Worm (Caenorhabditis elegans) whole organism, mixed stage, embryonic: Measurements from ENCODE around the gene rilp-1.
A peak's percentile ranks its signal among the peaks of the same experiment; 100 is the strongest.

ENCODE experiments used
- M03D4.4 ChIP-seq: sonication (generic microtip); optimal IDR thresholded peaks from 2 replicates; lab custom pipeline; 2017; ENCODE audit warnings: mild to moderate bottlenecking, missing genetic modification characterization, missing compliant biosample characterization
- bed-3 ChIP-seq: fragments of 200-800 bp; sonication (Bioruptor generic); optimal IDR thresholded peaks from 3 replicates; lab custom pipeline; 2018; ENCODE audit warnings: mild to moderate bottlenecking, missing genetic modification characterization, moderate library complexity, missing compliant biosample characterization
- blmp-1 ChIP-seq: fragments of 150-350 bp; optimal IDR thresholded peaks from 2 replicates; lab custom pipeline; 2014; ENCODE audit warnings: missing biosample characterization, missing genetic modification characterization
- ceh-39 ChIP-seq: fragments of 150-350 bp; optimal IDR thresholded peaks from 2 replicates; lab custom pipeline; 2014; ENCODE audit warnings: missing biosample characterization, missing genetic modification characterization
- ceh-43 ChIP-seq: fragments of 200-800 bp; sonication (Bioruptor generic); optimal IDR thresholded peaks from 2 replicates; lab custom pipeline; 2018; ENCODE audit warnings: mild to moderate bottlenecking, missing genetic modification characterization, moderate library complexity, missing compliant biosample characterization
- ceh-83 ChIP-seq: fragments of 200-800 bp; sonication (Bioruptor generic); optimal IDR thresholded peaks from 2 replicates; lab custom pipeline; 2018; ENCODE audit warnings: mild to moderate bottlenecking, missing genetic modification characterization, missing compliant biosample characterization
- ces-1 ChIP-seq: fragments of 150-350 bp; optimal IDR thresholded peaks from 2 replicates; lab custom pipeline; 2014; ENCODE audit warnings: missing biosample characterization, missing genetic modification reagents, missing genetic modification characterization
- cnd-1 ChIP-seq: fragments of 200-800 bp; sonication (Bioruptor generic); optimal IDR thresholded peaks from 2 replicates; lab custom pipeline; 2018; ENCODE audit warnings: mild to moderate bottlenecking, missing genetic modification characterization, missing compliant biosample characterization
- drap-1 ChIP-seq: fragments of 200-800 bp; sonication (Bioruptor generic); optimal IDR thresholded peaks from 3 replicates; lab custom pipeline; 2018; ENCODE audit warnings: mild to moderate bottlenecking, missing genetic modification characterization, missing compliant biosample characterization
- elt-1 ChIP-seq: sonication (generic microtip); optimal IDR thresholded peaks from 2 replicates; lab custom pipeline; 2017; ENCODE audit warnings: missing genetic modification characterization, mild to moderate bottlenecking, missing compliant biosample characterization, antibody characterized with exemption, moderate library complexity, borderline replicate concordance; ENCODE audit not compliant: insufficient read depth
- elt-3 ChIP-seq: fragments of 150-350 bp; optimal IDR thresholded peaks from 2 replicates; lab custom pipeline; 2014; ENCODE audit warnings: missing biosample characterization, missing genetic modification characterization
- flh-1 ChIP-seq: fragments of 200-800 bp; sonication (Bioruptor generic); optimal IDR thresholded peaks from 2 replicates; lab custom pipeline; 2018; ENCODE audit warnings: mild to moderate bottlenecking, missing genetic modification characterization, moderate library complexity, missing compliant biosample characterization
- ham-2 ChIP-seq: fragments of 200-800 bp; sonication (Bioruptor generic); optimal IDR thresholded peaks from 2 replicates; lab custom pipeline; 2018; ENCODE audit warnings: mild to moderate bottlenecking, missing genetic modification characterization, missing compliant biosample characterization
- hlh-1 ChIP-seq: fragments of 150-350 bp; optimal IDR thresholded peaks from 2 replicates; lab custom pipeline; 2014; ENCODE audit warnings: missing biosample characterization, missing genetic modification reagents, missing genetic modification characterization
- lin-13 ChIP-seq: fragments of 150-350 bp; optimal IDR thresholded peaks from 2 replicates; lab custom pipeline; 2014; ENCODE audit warnings: missing biosample characterization, missing genetic modification characterization
- lin-32 ChIP-seq: fragments of 200-800 bp; sonication (Bioruptor generic); optimal IDR thresholded peaks from 2 replicates; lab custom pipeline; 2018; ENCODE audit warnings: mild to moderate bottlenecking, missing genetic modification characterization, missing compliant biosample characterization
- lsy-2 ChIP-seq: fragments of 150-350 bp; optimal IDR thresholded peaks from 2 replicates; lab custom pipeline; 2014; ENCODE audit warnings: missing biosample characterization, missing genetic modification characterization
- mab-5 ChIP-seq: fragments of 150-350 bp; optimal IDR thresholded peaks from 2 replicates; lab custom pipeline; 2014; ENCODE audit warnings: missing biosample characterization, missing genetic modification characterization
- mep-1 ChIP-seq: fragments of 150-350 bp; optimal IDR thresholded peaks from 2 replicates; lab custom pipeline; 2017; ENCODE audit warnings: missing biosample characterization, missing genetic modification reagents, missing genetic modification characterization, inconsistent platforms
- mls-2 ChIP-seq: sonication (generic microtip); optimal IDR thresholded peaks from 2 replicates; lab custom pipeline; 2016; ENCODE audit warnings: mild to moderate bottlenecking, missing genetic modification characterization, moderate library complexity, missing compliant biosample characterization
- nhr-12 ChIP-seq: fragments of 150-350 bp; optimal IDR thresholded peaks from 2 replicates; lab custom pipeline; 2014; ENCODE audit warnings: missing biosample characterization, missing genetic modification characterization
- nhr-2 ChIP-seq: fragments of 150-350 bp; optimal IDR thresholded peaks from 2 replicates; lab custom pipeline; 2014; ENCODE audit warnings: missing biosample characterization, missing genetic modification characterization
- nhr-237 ChIP-seq: fragments of 150-350 bp; optimal IDR thresholded peaks from 2 replicates; lab custom pipeline; 2014; ENCODE audit warnings: missing biosample characterization, missing genetic modification characterization
- nhr-28 ChIP-seq: fragments of 150-350 bp; optimal IDR thresholded peaks from 2 replicates; lab custom pipeline; 2014; ENCODE audit warnings: missing biosample characterization, missing genetic modification characterization
- nhr-76 ChIP-seq: sonication (generic microtip); optimal IDR thresholded peaks from 2 replicates; lab custom pipeline; 2017; ENCODE audit warnings: missing biosample characterization, missing genetic modification characterization
- pha-4 ChIP-seq: fragments of 150-350 bp; optimal IDR thresholded peaks from 2 replicates; lab custom pipeline; 2018; ENCODE audit warnings: missing biosample characterization, missing genetic modification reagents, missing genetic modification characterization
- snpc-4 ChIP-seq: fragments of 150-350 bp; optimal IDR thresholded peaks from 2 replicates; lab custom pipeline; 2014; ENCODE audit warnings: missing biosample characterization, missing genetic modification characterization
- sptf-1 ChIP-seq: sonication (generic microtip); optimal IDR thresholded peaks from 2 replicates; lab custom pipeline; 2017; ENCODE audit warnings: mild to moderate bottlenecking, missing genetic modification characterization, moderate library complexity, missing compliant biosample characterization
- tbx-8 ChIP-seq: fragments of 200-800 bp; sonication (Bioruptor generic); optimal IDR thresholded peaks from 2 replicates; lab custom pipeline; 2018; ENCODE audit warnings: mild to moderate bottlenecking, missing genetic modification characterization, moderate library complexity, missing compliant biosample characterization
- unc-120 ChIP-seq: sonication (generic microtip); optimal IDR thresholded peaks from 2 replicates; lab custom pipeline; 2017; ENCODE audit warnings: missing genetic modification characterization, missing compliant biosample characterization; ENCODE audit not compliant: poor library complexity, severe bottlenecking
- unc-39 ChIP-seq: fragments of 150-350 bp; optimal IDR thresholded peaks from 2 replicates; lab custom pipeline; 2014; ENCODE audit warnings: missing biosample characterization, missing genetic modification characterization
- unc-62 ChIP-seq: fragments of 150-350 bp; optimal IDR thresholded peaks from 2 replicates; lab custom pipeline; 2014; ENCODE audit warnings: missing biosample characterization, missing genetic modification reagents, missing genetic modification characterization
- zip-8 ChIP-seq: fragments of 150-350 bp; optimal IDR thresholded peaks from 2 replicates; lab custom pipeline; 2014; ENCODE audit warnings: missing biosample characterization, missing genetic modification characterization
- ztf-11 ChIP-seq: fragments of 150-350 bp; optimal IDR thresholded peaks from 2 replicates; lab custom pipeline; 2014; ENCODE audit warnings: missing biosample characterization, missing genetic modification characterization

The rilp-1 gene

DNA sequence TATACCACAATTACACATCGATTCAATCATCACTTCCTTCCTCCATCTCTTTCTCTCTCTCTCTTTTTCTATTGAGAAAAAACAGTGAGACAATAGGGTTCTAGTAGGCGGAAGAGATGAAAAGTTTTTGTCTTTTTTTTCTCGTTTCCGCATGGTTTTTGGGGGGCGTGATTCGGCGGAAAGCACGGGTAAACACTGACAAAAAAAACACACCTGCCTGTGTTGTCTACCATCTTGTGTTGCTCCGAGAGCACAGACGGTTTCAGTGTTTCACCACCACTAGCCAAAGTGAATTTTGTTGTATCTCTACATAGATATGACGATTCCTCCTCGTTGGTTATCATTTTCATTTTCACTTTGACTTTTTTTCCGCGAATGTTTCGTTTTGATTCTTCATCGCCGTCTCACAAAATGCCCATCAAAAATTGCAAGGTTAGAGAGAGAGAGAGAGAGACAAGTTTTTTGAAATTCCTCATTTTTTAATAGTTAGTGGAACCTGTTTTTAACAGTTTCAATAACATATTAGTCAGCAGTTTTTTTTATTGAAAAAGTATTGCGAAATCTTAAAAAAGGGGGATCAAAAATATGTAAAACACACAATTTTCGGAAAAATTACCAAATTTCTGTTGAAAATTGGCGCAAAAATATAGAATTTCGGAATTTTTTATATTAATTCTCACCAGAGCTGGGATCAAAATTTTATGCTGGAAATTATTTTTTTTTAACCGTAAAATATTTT lies 1.5 kb downstream of the rilp-1 start:
- TF ChIP-seq ztf-11 (tag; lab: Kevin White, UChicago), result no peak
- TF ChIP-seq nhr-12 (tag; lab: Kevin White, UChicago), result no peak
- no peak for TF ChIP-seq mls-2 (tag; lab: Kevin White, UChicago)
- TF ChIP-seq nhr-237 (tag; lab: Kevin White, UChicago), result peak; percentile 7
- TF ChIP-seq ceh-83 (GFP tag; lab: Kevin White, UChicago), result no peak

DNA sequence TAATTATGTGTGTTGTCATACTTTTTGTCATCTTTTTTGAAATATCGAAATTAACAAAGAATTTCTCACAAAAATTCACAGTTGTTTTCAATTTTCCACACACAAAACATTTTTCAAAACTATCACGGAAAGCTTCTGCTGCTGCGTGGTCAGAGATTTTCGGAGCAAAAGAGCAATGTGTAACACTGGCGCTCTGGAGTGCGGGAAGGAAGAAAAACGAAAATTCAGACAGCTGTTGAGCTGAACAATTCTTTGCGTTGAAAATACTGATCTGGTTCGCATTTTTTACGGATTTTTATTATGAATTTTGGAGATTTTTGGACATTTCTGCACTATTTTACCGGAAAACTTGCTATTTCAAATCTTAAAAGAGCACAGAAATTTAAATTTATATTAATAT lies 7.7 kb downstream of the rilp-1 start:
- TF ChIP-seq unc-39 (tag; lab: Kevin White, UChicago), result no peak
- TF ChIP-seq hlh-1 (tag; lab: Kevin White, UChicago), result peak; percentile 90
- no peak for TF ChIP-seq ceh-39 (tag; lab: Kevin White, UChicago)
- no peak for TF ChIP-seq blmp-1 (tag; lab: Kevin White, UChicago)

DNA sequence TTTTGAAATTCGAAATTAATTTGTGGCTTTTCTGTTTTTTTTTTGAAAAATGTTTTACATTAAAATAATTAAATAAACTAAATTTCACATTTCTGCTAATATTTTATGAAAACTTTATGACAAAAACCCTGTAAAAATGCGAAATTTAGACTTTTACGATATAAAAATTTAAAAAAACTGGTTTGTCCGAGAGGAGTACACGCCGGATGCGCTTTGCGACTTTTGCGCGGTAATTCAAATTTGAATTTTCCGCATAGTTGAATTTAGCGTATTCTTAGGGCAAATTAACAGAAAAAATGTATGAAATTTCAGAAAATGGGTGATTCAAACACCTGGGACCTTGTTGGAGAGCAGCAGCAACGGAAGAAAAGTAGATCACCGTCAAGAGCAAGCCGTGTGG lies 8.1 kb downstream of the rilp-1 start, which contains the start of gene unc-93:
Gene unc-93 (plus strand): TSS at position 301 of the 400 bp plus-strand sequence.
- TF ChIP-seq ceh-39 (tag; lab: Kevin White, UChicago), result no peak
- TF ChIP-seq mep-1, result no peak
- no peak for TF ChIP-seq nhr-28 (tag; lab: Kevin White, UChicago)
- TF ChIP-seq elt-1 (tag; lab: Kevin White, UChicago), result no peak
- no peak for TF ChIP-seq ztf-11 (tag; lab: Kevin White, UChicago)
- TF ChIP-seq lin-32 (GFP tag; lab: Kevin White, UChicago), result no peak
- TF ChIP-seq tbx-8, result no peak
- no peak for TF ChIP-seq zip-8 (tag; lab: Kevin White, UChicago)
- TF ChIP-seq nhr-2 (tag; lab: Kevin White, UChicago), result no peak
- no peak for TF ChIP-seq lsy-2 (tag; lab: Kevin White, UChicago)
- TF ChIP-seq unc-62, result no peak
- no peak for TF ChIP-seq elt-3 (tag; lab: Kevin White, UChicago)
- no peak for TF ChIP-seq cnd-1 (tag; lab: Kevin White, UChicago)
- TF ChIP-seq hlh-1 (tag; lab: Kevin White, UChicago), result no peak
- no peak for TF ChIP-seq mls-2 (tag; lab: Kevin White, UChicago)
- TF ChIP-seq drap-1 (GFP tag; lab: Kevin White, UChicago), result no peak
- no peak for TF ChIP-seq ham-2 (GFP tag; lab: Kevin White, UChicago)
- no peak for TF ChIP-seq ces-1 (GFP tag; lab: Kevin White, UChicago)

DNA sequence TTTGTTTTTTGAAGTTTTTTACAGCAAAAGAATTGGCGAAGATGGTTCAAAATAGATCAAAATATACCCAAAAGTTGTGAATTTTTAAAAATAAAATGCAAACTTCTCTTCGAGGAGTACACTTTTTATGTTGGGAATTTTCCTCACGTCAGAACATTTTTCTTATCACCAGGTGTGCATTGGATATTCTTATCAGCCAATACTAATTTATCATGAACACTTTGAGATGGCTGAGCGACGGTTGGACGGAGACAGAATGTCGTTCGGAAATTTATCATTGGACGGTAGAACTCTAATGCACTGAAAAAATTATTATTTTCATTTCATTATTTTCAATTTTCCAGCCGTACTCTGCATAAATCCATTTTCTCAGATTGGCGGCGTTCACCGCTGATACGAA lies 13.4 kb downstream of the rilp-1 start:
- TF ChIP-seq blmp-1 (tag; lab: Kevin White, UChicago) (no peak), ceh-83 (GFP tag; lab: Kevin White, UChicago) (no peak), ztf-11 (tag; lab: Kevin White, UChicago) (no peak), nhr-76 (no peak)

DNA sequence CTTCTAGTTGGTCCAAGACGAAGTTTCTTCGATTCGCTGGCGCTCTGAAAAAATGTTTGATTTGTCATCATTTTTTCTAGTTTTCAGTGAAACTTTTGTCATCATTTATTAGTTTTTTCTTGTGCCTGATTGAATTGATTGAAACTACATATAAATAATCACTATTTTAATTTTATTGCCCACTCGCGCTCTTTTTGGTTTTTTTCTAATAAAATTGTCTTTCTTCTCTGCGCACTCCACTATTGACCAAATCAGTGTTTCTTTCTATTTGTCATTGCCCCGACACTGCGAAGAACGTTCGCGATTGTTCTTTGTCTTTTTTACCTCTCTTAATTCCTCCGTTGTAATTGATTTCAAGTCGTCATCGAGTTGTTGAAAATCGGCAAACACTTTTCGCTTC lies 14.3 kb downstream of the rilp-1 start:
- no peak for TF ChIP-seq ces-1 (GFP tag; lab: Kevin White, UChicago)
- TF ChIP-seq zip-8 (tag; lab: Kevin White, UChicago), result no peak
- TF ChIP-seq lsy-2 (tag; lab: Kevin White, UChicago), result no peak
- TF ChIP-seq snpc-4 (tag; lab: Kevin White, UChicago), result no peak

DNA sequence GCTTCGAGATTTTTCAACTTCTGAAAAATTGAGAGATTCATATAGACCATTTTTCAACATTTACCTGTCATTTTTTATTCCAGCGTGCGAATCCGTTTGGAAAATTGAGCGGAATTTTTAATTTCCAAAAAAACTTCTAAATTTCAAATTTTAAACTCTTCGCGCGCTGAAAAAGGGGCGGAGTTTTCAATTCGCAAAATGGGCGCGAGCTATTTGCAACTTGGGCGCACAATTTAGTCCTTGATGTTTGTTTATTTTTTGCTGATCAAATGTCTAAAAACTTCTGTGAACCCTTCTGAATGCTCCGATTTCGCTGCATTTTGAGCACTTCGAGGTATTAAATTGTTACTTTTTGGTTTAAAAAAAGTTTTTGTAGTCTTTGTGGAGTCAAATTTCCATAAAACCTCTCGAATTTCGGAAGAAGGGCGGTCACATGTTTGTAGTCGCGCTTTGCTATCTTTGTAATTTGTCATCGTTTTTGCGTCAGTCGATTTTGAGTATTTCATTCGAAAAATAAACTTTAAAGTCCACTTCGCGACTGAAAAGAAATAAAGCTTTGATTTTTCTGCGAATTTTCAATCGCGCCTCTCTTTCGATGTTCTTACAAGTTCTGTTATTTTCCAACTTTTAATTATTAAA lies 14.9 kb downstream of the rilp-1 start, which contains the start of the genes madf-8 and gsr-1:
Gene madf-8 (minus strand): TSS at position 156 of the 639 bp plus-strand sequence.
Gene gsr-1 (plus strand): TSS at position 231 of the 639 bp plus-strand sequence.
- TF ChIP-seq mab-5 (tag; lab: Kevin White, UChicago), result no peak
- no peak for TF ChIP-seq nhr-76
- peak; percentile 7 for TF ChIP-seq lsy-2 (tag; lab: Kevin White, UChicago)
- no peak for TF ChIP-seq flh-1 (GFP tag; lab: Kevin White, UChicago)
- TF ChIP-seq mep-1, result peak; percentile 39
- TF ChIP-seq bed-3 (GFP tag; lab: Kevin White, UChicago), result no peak
- peak; percentile 28 for TF ChIP-seq hlh-1 (tag; lab: Kevin White, UChicago)
- TF ChIP-seq elt-3 (tag; lab: Kevin White, UChicago), result no peak
- TF ChIP-seq lin-32 (GFP tag; lab: Kevin White, UChicago), result no peak
- no peak for TF ChIP-seq ceh-39 (tag; lab: Kevin White, UChicago)
- no peak for TF ChIP-seq M03D4.4 (tag; lab: Kevin White, UChicago)
- TF ChIP-seq unc-62, result no peak
- TF ChIP-seq pha-4 (tag; lab: Kevin White, UChicago), result no peak
- TF ChIP-seq tbx-8, result no peak
- no peak for TF ChIP-seq blmp-1 (tag; lab: Kevin White, UChicago)
- no peak for TF ChIP-seq zip-8 (tag; lab: Kevin White, UChicago)
- TF ChIP-seq drap-1 (GFP tag; lab: Kevin White, UChicago), result no peak
- no peak for TF ChIP-seq cnd-1 (tag; lab: Kevin White, UChicago)
- TF ChIP-seq unc-120 (tag; lab: Kevin White, UChicago), result peak; percentile 51
- no peak for TF ChIP-seq nhr-12 (tag; lab: Kevin White, UChicago)
- TF ChIP-seq mls-2 (tag; lab: Kevin White, UChicago), result no peak
- TF ChIP-seq ceh-43 (GFP tag; lab: Kevin White, UChicago), result no peak
- peak; percentile 36 for TF ChIP-seq sptf-1 (tag; lab: Kevin White, UChicago)
- TF ChIP-seq ceh-83 (GFP tag; lab: Kevin White, UChicago), result no peak
- TF ChIP-seq lin-13, result no peak
- TF ChIP-seq ces-1 (GFP tag; lab: Kevin White, UChicago), result peak; percentile 0
- no peak for TF ChIP-seq ham-2 (GFP tag; lab: Kevin White, UChicago)
